Fruit fly (Drosophila melanogaster) whole organism, embryonic: ENCODE data around the gene saturn.

Source experiments
- Blimp-1 ChIP-seq: fragments of 200-800 bp; sonication (Bioruptor generic); optimal IDR thresholded peaks from 3 replicates; lab custom pipeline; 2018; ENCODE audit warnings: missing biosample characterization, missing genetic modification characterization, mild to moderate bottlenecking, moderate library complexity, missing genetic modification reagents
- CG10147 ChIP-seq: fragments of 200-800 bp; sonication (Bioruptor generic); optimal IDR thresholded peaks from 2 replicates; lab custom pipeline; 2019; ENCODE audit warnings: missing biosample characterization, mild to moderate bottlenecking, missing genetic modification characterization, moderate library complexity
- CG11398 ChIP-seq: fragments of 200-800 bp; sonication (Bioruptor generic); optimal IDR thresholded peaks from 2 replicates; lab custom pipeline; 2016; ENCODE audit warnings: missing biosample characterization, missing genetic modification characterization
- CG12236 ChIP-seq: fragments of 200-800 bp; sonication (Bioruptor generic); optimal IDR thresholded peaks from 2 replicates; lab custom pipeline; 2016; ENCODE audit warnings: missing biosample characterization, missing genetic modification characterization
- CG15479 ChIP-seq: fragments of 200-800 bp; sonication (Bioruptor generic); optimal IDR thresholded peaks from 3 replicates; lab custom pipeline; 2019; ENCODE audit warnings: missing biosample characterization, mild to moderate bottlenecking, missing genetic modification characterization, moderate library complexity
- CG15514 ChIP-seq: fragments of 200-800 bp; sonication (Bioruptor generic); optimal IDR thresholded peaks from 3 replicates; lab custom pipeline; 2017; ENCODE audit warnings: missing biosample characterization, missing genetic modification characterization, mild to moderate bottlenecking, moderate library complexity, missing genetic modification reagents
- CG15696 ChIP-seq: fragments of 200-800 bp; sonication (Bioruptor generic); optimal IDR thresholded peaks from 2 replicates; lab custom pipeline; 2019; ENCODE audit warnings: missing biosample characterization, mild to moderate bottlenecking, missing genetic modification characterization, moderate library complexity
- CG17829 ChIP-seq: fragments of 200-800 bp; optimal IDR thresholded peaks from 2 replicates; lab custom pipeline; 2019; ENCODE audit warnings: missing biosample characterization, mild to moderate bottlenecking, missing genetic modification characterization, moderate library complexity
- CG18262 ChIP-seq: fragments of 200-800 bp; optimal IDR thresholded peaks from 3 replicates; lab custom pipeline; 2019; ENCODE audit warnings: missing biosample characterization, mild to moderate bottlenecking, missing genetic modification characterization, moderate library complexity
- CG1832 ChIP-seq: fragments of 200-800 bp; sonication (Bioruptor generic); optimal IDR thresholded peaks from 2 replicates; lab custom pipeline; 2017; ENCODE audit warnings: missing biosample characterization, mild to moderate bottlenecking, missing genetic modification characterization, inconsistent platforms
- CG18599 ChIP-seq: fragments of 200-800 bp; sonication (Bioruptor generic); optimal IDR thresholded peaks from 3 replicates; lab custom pipeline; 2017; ENCODE audit warnings: missing biosample characterization, missing genetic modification characterization, mild to moderate bottlenecking, moderate library complexity, missing genetic modification reagents
- CG30020 ChIP-seq: fragments of 200-800 bp; optimal IDR thresholded peaks from 2 replicates; lab custom pipeline; 2019; ENCODE audit warnings: missing biosample characterization, mild to moderate bottlenecking, missing genetic modification characterization, moderate library complexity
- CG42726 ChIP-seq: fragments of 200-800 bp; sonication (Bioruptor generic); IDR thresholded peaks from 2 replicates; pipeline ENCODE4 v1.3.6; 2022; ENCODE audit warnings: missing biosample characterization, missing genetic modification characterization; ENCODE audit not compliant: partially characterized antibody
- CG4282 ChIP-seq: fragments of 200-800 bp; sonication (Bioruptor generic); optimal IDR thresholded peaks from 2 replicates; lab custom pipeline; 2016; ENCODE audit warnings: missing biosample characterization, missing genetic modification characterization
- CG4854 ChIP-seq: fragments of 200-800 bp; sonication (Bioruptor generic); optimal IDR thresholded peaks from 2 replicates; lab custom pipeline; 2016; ENCODE audit warnings: missing biosample characterization, missing genetic modification characterization, inconsistent platforms
- CG6689 ChIP-seq: fragments of 200-800 bp; sonication (Bioruptor generic); IDR thresholded peaks from 2 replicates; pipeline ENCODE4 v1.3.6; 2022; ENCODE audit warnings: missing biosample characterization, missing genetic modification characterization
- CG7271 ChIP-seq: fragments of 200-800 bp; sonication (Bioruptor generic); optimal IDR thresholded peaks from 2 replicates; lab custom pipeline; 2018; ENCODE audit warnings: missing biosample characterization, mild to moderate bottlenecking, missing genetic modification characterization, moderate library complexity
- CG7987 ChIP-seq: fragments of 200-800 bp; sonication (Bioruptor generic); optimal IDR thresholded peaks from 2 replicates; lab custom pipeline; 2018; ENCODE audit warnings: missing biosample characterization, mild to moderate bottlenecking, missing genetic modification characterization, moderate library complexity
- CG8281 ChIP-seq: fragments of 200-800 bp; sonication (Bioruptor generic); optimal IDR thresholded peaks from 2 replicates; lab custom pipeline; 2018; ENCODE audit warnings: missing biosample characterization, mild to moderate bottlenecking, missing genetic modification characterization, moderate library complexity
- Chrac-16 ChIP-seq: fragments of 200-800 bp; sonication (Bioruptor generic); optimal IDR thresholded peaks from 3 replicates; lab custom pipeline; 2016; ENCODE audit warnings: missing biosample characterization, missing genetic modification characterization
- CoRest ChIP-seq: fragments of 200-800 bp; sonication (Bioruptor generic); optimal IDR thresholded peaks from 3 replicates; lab custom pipeline; 2018; ENCODE audit warnings: missing biosample characterization, mild to moderate bottlenecking, missing genetic modification characterization, moderate library complexity
- Deaf1 ChIP-seq: fragments of 200-800 bp; optimal IDR thresholded peaks from 3 replicates; lab custom pipeline; 2019; ENCODE audit warnings: missing biosample characterization, mild to moderate bottlenecking, missing genetic modification characterization, moderate library complexity
- Dll ChIP-seq: fragments of 200-800 bp; sonication (Bioruptor generic); IDR thresholded peaks from 4 replicates; pipeline ENCODE4 v1.3.6; 2022; ENCODE audit warnings: missing biosample characterization, missing genetic modification characterization; ENCODE audit not compliant: partially characterized antibody
- Drgx ChIP-seq: fragments of 200-800 bp; sonication (Bioruptor generic); IDR thresholded peaks from 2 replicates; pipeline ENCODE4 v1.3.6; 2022; ENCODE audit warnings: missing biosample characterization, missing genetic modification characterization
- Ets65A ChIP-seq: fragments of 200-800 bp; sonication (Bioruptor generic); peaks from one replicate; lab custom pipeline; 2016; ENCODE audit warnings: missing biosample characterization, missing genetic modification characterization
- Hey ChIP-seq: fragments of 200-800 bp; sonication (Bioruptor generic); optimal IDR thresholded peaks from 3 replicates; lab custom pipeline; 2018; ENCODE audit warnings: missing biosample characterization, mild to moderate bottlenecking, missing genetic modification characterization
- Jarid2 ChIP-seq: fragments of 200-800 bp; sonication (Bioruptor generic); optimal IDR thresholded peaks from 3 replicates; lab custom pipeline; 2017; ENCODE audit warnings: mild to moderate bottlenecking, missing biosample characterization, missing genetic modification reagents, missing genetic modification characterization
- Max ChIP-seq: fragments of 200-800 bp; sonication (Bioruptor generic); optimal IDR thresholded peaks from 2 replicates; lab custom pipeline; 2016; ENCODE audit warnings: missing biosample characterization, mild to moderate bottlenecking, missing genetic modification characterization
- Mes4 ChIP-seq: fragments of 200-800 bp; sonication (Bioruptor generic); optimal IDR thresholded peaks from 2 replicates; lab custom pipeline; 2016; ENCODE audit warnings: missing biosample characterization, missing genetic modification characterization
- Mrtf ChIP-seq: fragments of 200-800 bp; sonication (Bioruptor generic); IDR thresholded peaks from 3 replicates; pipeline ENCODE4 v1.3.6; 2022; ENCODE audit warnings: missing biosample characterization, missing genetic modification characterization
- Myb ChIP-seq: fragments of 200-800 bp; sonication (Bioruptor generic); optimal IDR thresholded peaks from 2 replicates; lab custom pipeline; 2016; ENCODE audit warnings: missing biosample characterization, missing genetic modification characterization
- NC2β ChIP-seq: fragments of 200-800 bp; sonication (Bioruptor generic); optimal IDR thresholded peaks from 2 replicates; lab custom pipeline; 2016; ENCODE audit warnings: missing biosample characterization, missing genetic modification characterization
- ab ChIP-seq: fragments of 200-800 bp; sonication (Bioruptor generic); optimal IDR thresholded peaks from 2 replicates; lab custom pipeline; 2016; ENCODE audit warnings: missing biosample characterization, missing genetic modification characterization
- btn ChIP-seq: fragments of 200-800 bp; sonication (Bioruptor generic); optimal IDR thresholded peaks from 2 replicates; lab custom pipeline; 2016; ENCODE audit warnings: missing biosample characterization, missing genetic modification characterization
- chif ChIP-seq, 2 experiments: fragments of 200-800 bp; sonication (Bioruptor generic); optimal IDR thresholded peaks; 3 replicates each; lab custom pipeline; 2016; ENCODE audit warnings: missing biosample characterization in 2 of 2, missing genetic modification characterization in 2 of 2
- dan ChIP-seq: fragments of 200-800 bp; sonication (Bioruptor generic); IDR thresholded peaks from 2 replicates; pipeline ENCODE4 v1.3.6; 2022; ENCODE audit warnings: missing biosample characterization, missing genetic modification characterization
- emc ChIP-seq: fragments of 200-800 bp; sonication (Bioruptor generic); optimal IDR thresholded peaks from 2 replicates; lab custom pipeline; 2016; ENCODE audit warnings: missing biosample characterization, missing genetic modification characterization
- eyg ChIP-seq: fragments of 200-800 bp; sonication (Bioruptor generic); optimal IDR thresholded peaks from 3 replicates; lab custom pipeline; 2016; ENCODE audit warnings: missing biosample characterization, missing genetic modification characterization
- jigr1 ChIP-seq: fragments of 200-800 bp; sonication (Bioruptor generic); IDR thresholded peaks from 3 replicates; pipeline ENCODE4 v1.3.6; 2022; ENCODE audit warnings: missing biosample characterization, missing genetic modification characterization
- lola ChIP-seq, 3 experiments: fragments of >200 bp in 2 of 3; fragments of 200-800 bp in 1 of 3; sonication (Bioruptor generic) in 1 of 3; optimal IDR thresholded peaks; 2 replicates each; lab custom pipeline; 2017 to 2019; ENCODE audit warnings: missing biosample characterization in 3 of 3, missing genetic modification characterization in 3 of 3, mild to moderate bottlenecking in 1 of 3, moderate library complexity in 1 of 3
- nau ChIP-seq: fragments of 200-800 bp; sonication (Bioruptor generic); optimal IDR thresholded peaks from 3 replicates; lab custom pipeline; 2017; ENCODE audit warnings: missing biosample characterization, mild to moderate bottlenecking, missing genetic modification characterization, missing genetic modification reagents
- nmo ChIP-seq: fragments of 200-800 bp; sonication (Bioruptor generic); optimal IDR thresholded peaks from 2 replicates; lab custom pipeline; 2018; ENCODE audit warnings: missing biosample characterization, mild to moderate bottlenecking, missing genetic modification characterization, moderate library complexity
- onecut ChIP-seq: fragments of 200-800 bp; sonication (Bioruptor generic); IDR thresholded peaks from 2 replicates; pipeline ENCODE4 v1.3.6; 2022; ENCODE audit warnings: missing biosample characterization, missing genetic modification characterization
- phol ChIP-seq: fragments of 200-800 bp; sonication (Bioruptor generic); optimal IDR thresholded peaks from 3 replicates; lab custom pipeline; 2018; ENCODE audit warnings: missing biosample characterization, mild to moderate bottlenecking, missing genetic modification characterization, moderate library complexity
- ro ChIP-seq: fragments of 200-800 bp; sonication (Bioruptor generic); IDR thresholded peaks from 2 replicates; pipeline ENCODE4 v1.3.6; 2022; ENCODE audit warnings: missing biosample characterization, missing genetic modification characterization
- run ChIP-seq: fragments of 200-800 bp; sonication (Bioruptor generic); optimal IDR thresholded peaks from 3 replicates; lab custom pipeline; 2018; ENCODE audit warnings: missing biosample characterization, mild to moderate bottlenecking, missing genetic modification characterization
- schlank ChIP-seq: fragments of 200-800 bp; sonication (Bioruptor generic); optimal IDR thresholded peaks from 2 replicates; lab custom pipeline; 2018; ENCODE audit warnings: missing biosample characterization, mild to moderate bottlenecking, missing genetic modification characterization
- sens ChIP-seq: fragments of 200-800 bp; sonication (Bioruptor generic); peaks from one replicate; lab custom pipeline; 2016; ENCODE audit warnings: missing biosample characterization, missing genetic modification characterization
- sr ChIP-seq: fragments of 200-800 bp; sonication (Bioruptor generic); IDR thresholded peaks from 3 replicates; pipeline ENCODE4 v1.3.6; 2022; ENCODE audit warnings: missing biosample characterization, missing genetic modification characterization
- ttk ChIP-seq: fragments of 200-800 bp; sonication (Bioruptor generic); IDR thresholded peaks from 2 replicates; pipeline ENCODE4 v2.1.2; 2022; ENCODE audit warnings: missing biosample characterization, missing genetic modification characterization
- twi ChIP-seq: fragments of 200-800 bp; optimal IDR thresholded peaks from 2 replicates; lab custom pipeline; 2019; ENCODE audit warnings: missing biosample characterization, mild to moderate bottlenecking, missing genetic modification characterization, moderate library complexity
- yki ChIP-seq: fragments of >200 bp; optimal IDR thresholded peaks from 3 replicates; lab custom pipeline; 2018

The saturn gene

dm6 chr3L:14239325-14239724 is 36.2 kb downstream of the saturn start:
- TF ChIP-seq CG1832: no peak
- no peak for TF ChIP-seq CG12236 (GFP tag; lab: Kevin White, UChicago)
- no peak for TF ChIP-seq Chrac-16 (GFP tag; lab: Kevin White, UChicago)
- no peak for TF ChIP-seq Deaf1 (tag; lab: Kevin White, UChicago)
- TF ChIP-seq Max: no peak
- no peak for TF ChIP-seq jigr1 (GFP tag; lab: Robert Waterston, UW)
- no peak for TF ChIP-seq CG7987 (GFP tag; lab: Kevin White, UChicago)
- TF ChIP-seq CG17829 (tag; lab: Kevin White, UChicago): no peak
- no peak for TF ChIP-seq CG6689
- TF ChIP-seq schlank (tag; lab: Kevin White, UChicago): no peak
- TF ChIP-seq CG42726 (GFP tag; lab: Robert Waterston, UW): no peak
- TF ChIP-seq CG10147 (GFP tag; lab: Kevin White, UChicago): no peak
- no peak for TF ChIP-seq Myb (GFP tag; lab: Kevin White, UChicago)
- no peak for TF ChIP-seq yki (lab: Kevin White, UChicago)
- TF ChIP-seq Blimp-1 (GFP tag; lab: Kevin White, UChicago): peak; percentile 18
- TF ChIP-seq CG15696 (tag; lab: Kevin White, UChicago): no peak
- no peak for TF ChIP-seq eyg (GFP tag; lab: Kevin White, UChicago)
- TF ChIP-seq CG11398 (GFP tag; lab: Kevin White, UChicago): no peak
- no peak for TF ChIP-seq ab (GFP tag; lab: Kevin White, UChicago)
- TF ChIP-seq sr (GFP tag; lab: Robert Waterston, UW): no peak
- TF ChIP-seq run: no peak
- no peak for TF ChIP-seq CG4854 (GFP tag; lab: Kevin White, UChicago)
- TF ChIP-seq Hey (tag; lab: Kevin White, UChicago): no peak
- TF ChIP-seq ttk (GFP tag; lab: Robert Waterston, UW): no peak
- no peak for TF ChIP-seq CG18262
- no peak for TF ChIP-seq ro (GFP tag; lab: Robert Waterston, UW)
- no peak for TF ChIP-seq emc (GFP tag; lab: Kevin White, UChicago)
- TF ChIP-seq nmo (GFP tag; lab: Kevin White, UChicago): peak; percentile 1
- TF ChIP-seq Ets65A (GFP tag; lab: Kevin White, UChicago): peak; percentile 78
- TF ChIP-seq CG15514: no peak
- no peak for TF ChIP-seq dan
- no peak for TF ChIP-seq Mrtf (GFP tag; lab: Robert Waterston, UW)
- no peak for TF ChIP-seq CG4282 (GFP tag; lab: Kevin White, UChicago)
- no peak for TF ChIP-seq Mes4 (GFP tag; lab: Kevin White, UChicago)
- peak; percentile 56 for TF ChIP-seq Drgx (GFP tag; lab: Robert Waterston, UW)
- TF ChIP-seq CG8281 (tag; lab: Kevin White, UChicago): no peak
- no peak for TF ChIP-seq CoRest (tag; lab: Kevin White, UChicago)
- TF ChIP-seq sens (GFP tag; lab: Kevin White, UChicago): no peak
- TF ChIP-seq NC2β (GFP tag; lab: Kevin White, UChicago): no peak
- no peak for TF ChIP-seq btn
- no peak for TF ChIP-seq twi (tag; lab: Kevin White, UChicago)
- TF ChIP-seq CG18599 (GFP tag; lab: Kevin White, UChicago): no peak
- peak; percentile 19 for TF ChIP-seq CG7271 (tag; lab: Kevin White, UChicago)
- TF ChIP-seq CG30020 (tag; lab: Kevin White, UChicago): no peak
- no peak for TF ChIP-seq lola (GFP tag; optimal IDR thresholded peaks at IDR 0.05; lab: Kevin White, UChicago)
- TF ChIP-seq chif (GFP tag; optimal IDR thresholded peaks at IDR 0.05; lab: Kevin White, UChicago): no peak
- no peak for TF ChIP-seq CG15479 (GFP tag; lab: Kevin White, UChicago)
- no peak for TF ChIP-seq Dll (GFP tag; lab: Robert Waterston, UW)
- TF ChIP-seq phol: peak; percentile 28
- TF ChIP-seq onecut (GFP tag; lab: Robert Waterston, UW): no peak
- no peak for TF ChIP-seq Jarid2 (GFP tag; lab: Kevin White, UChicago)
- no peak for TF ChIP-seq nau (GFP tag; lab: Kevin White, UChicago)
